Worm (Caenorhabditis elegans) whole organism, L4 larva: Measurements from ENCODE around the gene cdh-9.

Experiments used
- D1046.2 ChIP-seq: fragments of 200-800 bp; sonication (Bioruptor generic); IDR thresholded peaks from 2 replicates; pipeline ENCODE4 v1.3.6; 2022; ENCODE audit warnings: missing genetic modification characterization, missing compliant biosample characterization
- T20F7.1 ChIP-seq: fragments of 200-800 bp; sonication (Bioruptor generic); optimal IDR thresholded peaks from 2 replicates; lab custom pipeline; 2018; ENCODE audit warnings: mild to moderate bottlenecking, missing genetic modification characterization, missing compliant biosample characterization
- T26A8.4 ChIP-seq: fragments of 200-800 bp; sonication (Bioruptor generic); IDR thresholded peaks from 2 replicates; pipeline ENCODE4 v1.3.6; 2022; ENCODE audit warnings: missing genetic modification characterization, missing compliant biosample characterization
- Y75B8A.6 ChIP-seq: fragments of 200-800 bp; sonication (Bioruptor generic); IDR thresholded peaks from 2 replicates; pipeline ENCODE4 v1.3.6; 2022; ENCODE audit warnings: missing genetic modification reagents, missing genetic modification characterization, missing compliant biosample characterization
- ZK337.2 ChIP-seq: fragments of 200-800 bp; sonication (Bioruptor generic); IDR thresholded peaks from 2 replicates; pipeline ENCODE4 v1.3.6; 2022; ENCODE audit warnings: missing genetic modification reagents, missing genetic modification characterization, missing compliant biosample characterization
- aha-1 ChIP-seq: fragments of 150-350 bp; peaks from one replicate; lab custom pipeline; 2014; ENCODE audit warnings: missing biosample characterization, missing genetic modification characterization
- aly-2 ChIP-seq: sonication (generic microtip); optimal IDR thresholded peaks from 2 replicates; lab custom pipeline; 2018; ENCODE audit warnings: missing biosample characterization, missing genetic modification characterization
- arid-1 ChIP-seq: fragments of 200-800 bp; sonication (Bioruptor generic); conservative IDR thresholded peaks from 2 replicates; pipeline ENCODE4 v1.3.6; 2022; ENCODE audit warnings: missing genetic modification reagents, missing genetic modification characterization, missing compliant biosample characterization
- cey-2 ChIP-seq: sonication (generic microtip); optimal IDR thresholded peaks from 3 replicates; lab custom pipeline; 2017; ENCODE audit warnings: missing genetic modification characterization, mild to moderate bottlenecking, missing compliant biosample characterization, antibody characterized with exemption, borderline replicate concordance; ENCODE audit not compliant: insufficient read depth
- daf-16 ChIP-seq, 3 experiments: sonication (generic microtip); optimal IDR thresholded peaks; 2 replicates each; lab custom pipeline; 2016 to 2017; ENCODE audit warnings: missing genetic modification characterization in 3 of 3, missing genetic modification reagents in 3 of 3, mild to moderate bottlenecking in 2 of 3, missing compliant biosample characterization in 2 of 3, missing biosample characterization in 1 of 3, moderate library complexity in 1 of 3
- daf-19 ChIP-seq: fragments of 200-800 bp; sonication (Bioruptor generic); conservative IDR thresholded peaks from 2 replicates; pipeline ENCODE4 v1.3.6; 2022; ENCODE audit warnings: missing genetic modification characterization, missing compliant biosample characterization
- daf-8 ChIP-seq: fragments of 200-800 bp; sonication (Bioruptor generic); IDR thresholded peaks from 2 replicates; pipeline ENCODE4 v1.3.6; 2022; ENCODE audit warnings: missing genetic modification characterization, missing compliant biosample characterization
- dmd-6 ChIP-seq: fragments of 200-800 bp; sonication (Bioruptor generic); IDR thresholded peaks from 2 replicates; pipeline ENCODE4 v1.3.6; 2022; ENCODE audit warnings: missing genetic modification reagents, missing genetic modification characterization, missing compliant biosample characterization
- dmd-8 ChIP-seq: fragments of 200-800 bp; sonication (Bioruptor generic); IDR thresholded peaks from 2 replicates; pipeline ENCODE4 v1.3.6; 2022; ENCODE audit warnings: missing genetic modification characterization, missing compliant biosample characterization
- duxl-1 ChIP-seq: sonication (generic microtip); optimal IDR thresholded peaks from 2 replicates; lab custom pipeline; 2016; ENCODE audit warnings: mild to moderate bottlenecking, missing genetic modification characterization, moderate library complexity, missing compliant biosample characterization; ENCODE audit not compliant: poor library complexity
- dve-1 ChIP-seq: sonication (generic microtip); optimal IDR thresholded peaks from 2 replicates; lab custom pipeline; 2017; ENCODE audit warnings: antibody characterized with exemption, mild to moderate bottlenecking, missing genetic modification characterization, missing compliant biosample characterization; ENCODE audit not compliant: insufficient read depth
- hlh-11 ChIP-seq: fragments of 200-800 bp; sonication (Bioruptor generic); optimal IDR thresholded peaks from 2 replicates; lab custom pipeline; 2018; ENCODE audit warnings: mild to moderate bottlenecking, missing genetic modification characterization, missing compliant biosample characterization
- hlh-30 ChIP-seq: sonication (generic microtip); optimal IDR thresholded peaks from 2 replicates; lab custom pipeline; 2017; ENCODE audit warnings: antibody characterized with exemption, mild to moderate bottlenecking, missing genetic modification characterization, missing compliant biosample characterization; ENCODE audit not compliant: insufficient read depth
- hmg-1.1 ChIP-seq: fragments of 200-800 bp; sonication (Bioruptor generic); IDR thresholded peaks from 2 replicates; pipeline ENCODE4 v1.3.6; 2022; ENCODE audit warnings: missing genetic modification reagents, missing genetic modification characterization, missing compliant biosample characterization
- lim-7 ChIP-seq: fragments of 200-800 bp; sonication (Bioruptor generic); IDR thresholded peaks from 2 replicates; pipeline ENCODE4 v1.3.6; 2022; ENCODE audit warnings: missing genetic modification characterization, missing compliant biosample characterization
- lin-1 ChIP-seq: fragments of 200-800 bp; sonication (Bioruptor generic); IDR thresholded peaks from 2 replicates; pipeline ENCODE4 v1.3.6; 2022; ENCODE audit warnings: missing genetic modification reagents, missing genetic modification characterization, missing compliant biosample characterization
- lin-39 ChIP-seq: fragments of 150-350 bp; optimal IDR thresholded peaks from 2 replicates; lab custom pipeline; 2014; ENCODE audit warnings: missing biosample characterization, missing genetic modification reagents, missing genetic modification characterization
- lsy-2 ChIP-seq, 2 experiments: fragments of 150-350 bp in 1 of 2; sonication (generic microtip) in 1 of 2; optimal IDR thresholded peaks; 2 replicates each; lab custom pipeline; 2014 to 2017; ENCODE audit warnings: missing biosample characterization in 2 of 2, missing genetic modification characterization in 2 of 2
- madf-9 ChIP-seq: fragments of 200-800 bp; sonication (Bioruptor generic); conservative IDR thresholded peaks from 2 replicates; pipeline ENCODE4 v1.3.6; 2022; ENCODE audit warnings: missing genetic modification reagents, missing genetic modification characterization, missing compliant biosample characterization
- mep-1 ChIP-seq: fragments of 150-350 bp; sonication (generic microtip); optimal IDR thresholded peaks from 3 replicates; lab custom pipeline; 2014; ENCODE audit warnings: missing biosample characterization, missing genetic modification characterization
- mes-2 ChIP-seq: sonication (generic microtip); optimal IDR thresholded peaks from 2 replicates; lab custom pipeline; 2016; ENCODE audit warnings: missing genotype, mild to moderate bottlenecking, missing genetic modification characterization, missing compliant biosample characterization; ENCODE audit not compliant: poor library complexity, severe bottlenecking
- mxl-2 ChIP-seq: fragments of 200-800 bp; sonication (Bioruptor generic); conservative IDR thresholded peaks from 2 replicates; pipeline ENCODE4 v1.3.6; 2022; ENCODE audit warnings: missing genetic modification reagents, missing genetic modification characterization, missing compliant biosample characterization
- nhr-102 ChIP-seq: sonication (generic microtip); optimal IDR thresholded peaks from 2 replicates; lab custom pipeline; 2016; ENCODE audit warnings: mild to moderate bottlenecking, missing genetic modification characterization, moderate library complexity, missing compliant biosample characterization
- nhr-28 ChIP-seq: fragments of 150-350 bp; optimal IDR thresholded peaks from 2 replicates; lab custom pipeline; 2014; ENCODE audit warnings: missing biosample characterization, missing genetic modification characterization
- nhr-48 ChIP-seq: sonication (generic microtip); optimal IDR thresholded peaks from 2 replicates; lab custom pipeline; 2016; ENCODE audit warnings: mild to moderate bottlenecking, missing genetic modification characterization, missing compliant biosample characterization
- nhr-77 ChIP-seq: fragments of 150-350 bp; optimal IDR thresholded peaks from 2 replicates; lab custom pipeline; 2014; ENCODE audit warnings: missing biosample characterization, missing genetic modification characterization
- pha-4 ChIP-seq, 2 experiments: fragments of 150-350 bp in 1 of 2; fragments of 200-800 bp in 1 of 2; sonication (Bioruptor generic) in 1 of 2; IDR thresholded peaks in 1 of 2; optimal IDR thresholded peaks in 1 of 2; 2 replicates each; pipeline versions ENCODE4 v1.3.6 to Lab custom; 2014 to 2022; ENCODE audit warnings: missing genetic modification characterization in 2 of 2, missing genetic modification reagents in 2 of 2, missing biosample characterization in 1 of 2, missing compliant biosample characterization in 1 of 2
- php-3 ChIP-seq: fragments of 200-800 bp; sonication (Bioruptor generic); IDR thresholded peaks from 2 replicates; pipeline ENCODE4 v1.3.6; 2022; ENCODE audit warnings: missing genetic modification reagents, missing genetic modification characterization, missing compliant biosample characterization
- sdz-12 ChIP-seq: fragments of 200-800 bp; sonication (Bioruptor generic); optimal IDR thresholded peaks from 2 replicates; lab custom pipeline; 2018; ENCODE audit warnings: mild to moderate bottlenecking, missing genetic modification characterization, missing compliant biosample characterization
- snpc-4 ChIP-seq: fragments of 150-350 bp; optimal IDR thresholded peaks from 2 replicates; lab custom pipeline; 2014; ENCODE audit warnings: missing biosample characterization, missing genetic modification characterization
- tra-1 ChIP-seq: fragments of 200-800 bp; sonication (Bioruptor generic); IDR thresholded peaks from 2 replicates; pipeline ENCODE4 v1.3.6; 2022; ENCODE audit warnings: missing genetic modification reagents, missing genetic modification characterization, missing compliant biosample characterization
- unc-130 ChIP-seq: sonication (generic microtip); optimal IDR thresholded peaks from 2 replicates; lab custom pipeline; 2016; ENCODE audit warnings: missing genetic modification reagents, missing genetic modification characterization, missing compliant biosample characterization
- vab-7 ChIP-seq: fragments of 200-800 bp; sonication (Bioruptor generic); IDR thresholded peaks from 2 replicates; pipeline ENCODE4 v1.3.6; 2022; ENCODE audit warnings: missing genetic modification reagents, missing genetic modification characterization, missing compliant biosample characterization
- ztf-7 ChIP-seq: fragments of 150-350 bp; optimal IDR thresholded peaks from 2 replicates; lab custom pipeline; 2014; ENCODE audit warnings: missing biosample characterization, missing genetic modification characterization

cdh-9 gene

ce11 chrX:16555726-16556125 lies 39.3 kb upstream of the cdh-9 start:
- TF ChIP-seq dmd-8 (GFP tag; lab: Robert Waterston, UW): no peak
- no peak for TF ChIP-seq tra-1 (GFP tag; lab: Robert Waterston, UW)
- TF ChIP-seq aha-1: peak; percentile 57

- TF ChIP-seq snpc-4 (no peak), sdz-12 (GFP tag; lab: Kevin White, UChicago) (no peak), arid-1 (GFP tag; lab: Robert Waterston, UW) (no peak), hlh-11 (tag; lab: Kevin White, UChicago) (peak; percentile 26), hlh-30 (tag; lab: Kevin White, UChicago) (no peak), D1046.2 (GFP tag; lab: Robert Waterston, UW) (no peak)
These were observed 36.9 kb upstream of the cdh-9 start, which contains the start of gene K08B5.1 for ce11 chrX:16558117-16558516. Gene K08B5.1, plus strand, starts transcription at chrX:16558434.

DNA sequence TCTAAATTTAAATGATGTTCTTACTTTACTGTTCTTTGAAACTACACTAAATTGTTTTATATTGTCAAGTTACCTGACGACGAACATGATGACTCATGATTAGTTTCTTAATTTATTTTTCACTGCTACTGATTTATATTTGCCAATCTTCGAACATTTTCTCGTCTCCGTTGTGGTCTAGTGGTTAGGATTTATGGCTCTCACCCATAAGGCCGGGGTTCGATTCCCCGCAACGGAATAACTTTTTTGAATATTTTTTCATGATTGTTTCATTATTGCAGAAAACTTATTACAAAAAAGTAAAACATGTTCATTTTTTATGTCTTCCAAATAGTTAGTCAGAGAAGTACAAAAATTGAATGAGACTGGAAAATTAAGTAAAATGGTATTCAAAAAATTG lies 36.3 kb upstream of the cdh-9 start:
- TF ChIP-seq lin-1 (peak; percentile 50; the same call in 1 of the 2 replicates), duxl-1 (peak; percentile 52), daf-16 (GFP tag; optimal IDR thresholded peaks at IDR 0.05; lab: Kevin White, UChicago) (peak in 1 of 2 experiments; percentile 46), daf-16 (tag; optimal IDR thresholded peaks at IDR 0.05; lab: Kevin White, UChicago) (peak; percentile 44), T26A8.4 (GFP tag; lab: Robert Waterston, UW) (0 out of 2 replicates have a peak, but pooled peaks have one; percentile 28), tra-1 (GFP tag; lab: Robert Waterston, UW) (peak; percentile 40; the same call in 1 of the 2 replicates), cey-2 (no peak), mxl-2 (GFP tag; lab: Robert Waterston, UW) (no peak), hlh-11 (tag; lab: Kevin White, UChicago) (peak; percentile 45), daf-8 (GFP tag; lab: Robert Waterston, UW) (no peak), aly-2 (no peak), vab-7 (GFP tag; lab: Robert Waterston, UW) (peak; percentile 66), nhr-77 (peak; percentile 9), madf-9 (0 out of 2 replicates have a peak, but pooled peaks have one; percentile 24), mes-2 (peak; percentile 57), mep-1 (tag; lab: Kevin White, UChicago) (peak; percentile 64), pha-4 (GFP tag; IDR thresholded peaks at IDR 0.05; lab: Robert Waterston, UW) (peak; percentile 48; the same call in 1 of the 2 replicates), pha-4 (tag; optimal IDR thresholded peaks at IDR 0.05; lab: Kevin White, UChicago) (no peak), dmd-8 (GFP tag; lab: Robert Waterston, UW) (0 out of 2 replicates have a peak, but pooled peaks have one; percentile 54), nhr-48 (peak; percentile 6), lim-7 (peak; percentile 69), lin-39 (tag; lab: Kevin White, UChicago) (no peak), nhr-102 (no peak), hmg-1.1 (GFP tag; lab: Robert Waterston, UW) (peak; percentile 55; the same call in 1 of the 2 replicates), lsy-2 (tag; optimal IDR thresholded peaks at IDR 0.05; lab: Kevin White, UChicago) (peak in 1 of 2 experiments; percentile 52), daf-19 (0 out of 2 replicates have a peak, but pooled peaks have one; percentile 19), nhr-28 (peak; percentile 27), T20F7.1 (GFP tag; lab: Kevin White, UChicago) (peak; percentile 42), hlh-30 (tag; lab: Kevin White, UChicago) (peak; percentile 34), dmd-6 (peak; percentile 47), unc-130 (GFP tag; lab: Kevin White, UChicago) (peak; percentile 9), ZK337.2 (GFP tag; lab: Robert Waterston, UW) (0 out of 2 replicates have a peak, but pooled peaks have one; percentile 27), ztf-7 (tag; lab: Kevin White, UChicago) (peak; percentile 41), Y75B8A.6 (GFP tag; lab: Robert Waterston, UW) (no peak), php-3 (no peak), dve-1 (peak; percentile 62)
